Worm (Caenorhabditis elegans) whole organism, L1 larva: Measurements from ENCODE around the gene scl-21.

Experiments used
- ama-1 ChIP-seq: fragments of 150-350 bp; optimal IDR thresholded peaks from 2 replicates; lab custom pipeline; 2014
- blmp-1 ChIP-seq: fragments of 150-350 bp; optimal IDR thresholded peaks from 2 replicates; lab custom pipeline; 2014; ENCODE audit warnings: missing biosample characterization, missing genetic modification characterization
- pqm-1 ChIP-seq: sonication (generic microtip); optimal IDR thresholded peaks from 3 replicates; lab custom pipeline; 2017; ENCODE audit warnings: missing biosample characterization, missing genetic modification characterization
- tbx-2 ChIP-seq: sonication (generic microtip); optimal IDR thresholded peaks from 2 replicates; lab custom pipeline; 2016; ENCODE audit warnings: missing genetic modification characterization, missing compliant biosample characterization

ce11 chrV:19533010-19533409 is 37.5 kb upstream of the scl-21 start, which contains the start of gene Y43F8B.2:
- TF ChIP-seq ama-1 (no peak), blmp-1 (tag; lab: Kevin White, UChicago) (no peak), pqm-1 (tag; lab: Kevin White, UChicago) (no peak), tbx-2 (tag; lab: Kevin White, UChicago) (no peak)
